Worm (Caenorhabditis elegans) whole organism, young adult: ENCODE data around the gene W08F4.5.

Experiments used
- B0035.1 ChIP-seq: sonication (generic microtip); optimal IDR thresholded peaks from 2 replicates; lab custom pipeline; 2016; ENCODE audit warnings: missing genetic modification characterization, mild to moderate bottlenecking, missing compliant biosample characterization, missing genotype, missing genetic modification reagents
- B0336.3 ChIP-seq: fragments of 200-800 bp; sonication (Bioruptor generic); IDR thresholded peaks from 2 replicates; pipeline ENCODE4 v1.3.6; 2022; ENCODE audit warnings: missing genetic modification characterization, missing compliant biosample characterization
- D2030.7 ChIP-seq: fragments of 200-800 bp; sonication (Bioruptor generic); IDR thresholded peaks from 2 replicates; pipeline ENCODE4 v1.3.6; 2022; ENCODE audit warnings: missing genetic modification reagents, missing genetic modification characterization, missing compliant biosample characterization
- F22D6.2 ChIP-seq: sonication (generic microtip); optimal IDR thresholded peaks from 2 replicates; lab custom pipeline; 2016; ENCODE audit warnings: mild to moderate bottlenecking, missing genetic modification characterization, missing compliant biosample characterization
- F39B2.1 ChIP-seq: fragments of 200-800 bp; sonication (Bioruptor generic); IDR thresholded peaks from 2 replicates; pipeline ENCODE4 v1.3.6; 2022; ENCODE audit warnings: missing genetic modification reagents, missing genetic modification characterization, missing compliant biosample characterization
- F49E8.2 ChIP-seq: sonication (generic microtip); optimal IDR thresholded peaks from 3 replicates; lab custom pipeline; 2017; ENCODE audit warnings: missing genetic modification characterization, mild to moderate bottlenecking, missing compliant biosample characterization, antibody characterized with exemption, moderate library complexity; ENCODE audit not compliant: insufficient read depth
- F52B5.7 ChIP-seq: sonication (generic microtip); optimal IDR thresholded peaks from 2 replicates; lab custom pipeline; 2016; ENCODE audit warnings: mild to moderate bottlenecking, missing genetic modification characterization, missing compliant biosample characterization
- F57A8.1 ChIP-seq: fragments of 200-800 bp; sonication (Bioruptor generic); optimal IDR thresholded peaks from 2 replicates; lab custom pipeline; 2018; ENCODE audit warnings: mild to moderate bottlenecking, missing genetic modification characterization, moderate library complexity, missing compliant biosample characterization
- K12H6.12 ChIP-seq: fragments of 200-800 bp; sonication (Bioruptor generic); optimal IDR thresholded peaks from 2 replicates; lab custom pipeline; 2018; ENCODE audit warnings: mild to moderate bottlenecking, missing genetic modification characterization, missing compliant biosample characterization
- Y53G8AR.9 ChIP-seq: fragments of 200-800 bp; sonication (Bioruptor generic); conservative IDR thresholded peaks from 2 replicates; pipeline ENCODE4 v1.3.6; 2022; ENCODE audit warnings: missing genetic modification reagents, missing genetic modification characterization, missing compliant biosample characterization
- Y56A3A.18 ChIP-seq: fragments of 200-800 bp; sonication (Bioruptor generic); IDR thresholded peaks from 2 replicates; pipeline ENCODE4 v1.3.6; 2022; ENCODE audit warnings: missing genetic modification reagents, missing genetic modification characterization, missing compliant biosample characterization
- Y79H2A.3 ChIP-seq: fragments of 200-800 bp; sonication (Bioruptor generic); conservative IDR thresholded peaks from 2 replicates; pipeline ENCODE4 v1.3.6; 2022; ENCODE audit warnings: missing genetic modification reagents, missing genetic modification characterization, missing compliant biosample characterization
- ZK185.1 ChIP-seq: sonication (generic microtip); optimal IDR thresholded peaks from 2 replicates; lab custom pipeline; 2016; ENCODE audit warnings: mild to moderate bottlenecking, missing genetic modification characterization, missing compliant biosample characterization; ENCODE audit not compliant: poor library complexity, severe bottlenecking
- athp-1 ChIP-seq: sonication (generic microtip); optimal IDR thresholded peaks from 2 replicates; lab custom pipeline; 2017; ENCODE audit warnings: mild to moderate bottlenecking, missing genetic modification characterization, missing compliant biosample characterization
- ceh-100 ChIP-seq: fragments of 200-800 bp; sonication (Bioruptor generic); IDR thresholded peaks from 2 replicates; pipeline ENCODE4 v1.3.6; 2022; ENCODE audit warnings: missing genetic modification reagents, missing genetic modification characterization, missing compliant biosample characterization
- ceh-91 ChIP-seq: fragments of 200-800 bp; sonication (Bioruptor generic); IDR thresholded peaks from 2 replicates; pipeline ENCODE4 v1.3.6; 2022; ENCODE audit warnings: missing genetic modification reagents, missing genetic modification characterization, missing compliant biosample characterization
- chd-7 ChIP-seq: sonication (generic microtip); optimal IDR thresholded peaks from 2 replicates; lab custom pipeline; 2016; ENCODE audit warnings: mild to moderate bottlenecking, missing genetic modification characterization, moderate library complexity, missing compliant biosample characterization
- die-1 ChIP-seq: sonication (generic microtip); optimal IDR thresholded peaks from 2 replicates; lab custom pipeline; 2016; ENCODE audit warnings: missing genotype, mild to moderate bottlenecking, missing genetic modification characterization, missing compliant biosample characterization
- dpff-1 ChIP-seq: sonication (generic microtip); optimal IDR thresholded peaks from 2 replicates; lab custom pipeline; 2017; ENCODE audit warnings: mild to moderate bottlenecking, missing genetic modification characterization, missing compliant biosample characterization
- efl-1 ChIP-seq: fragments of 150-350 bp; optimal IDR thresholded peaks from 2 replicates; lab custom pipeline; 2014; ENCODE audit warnings: missing biosample characterization, missing genetic modification reagents, missing genetic modification characterization
- ekl-4 ChIP-seq: fragments of 200-800 bp; sonication (Bioruptor generic); IDR thresholded peaks from 2 replicates; pipeline ENCODE4 v1.3.6; 2022; ENCODE audit warnings: missing genetic modification reagents, missing genetic modification characterization, missing compliant biosample characterization
- him-1 ChIP-seq: sonication (generic microtip); optimal IDR thresholded peaks from 2 replicates; lab custom pipeline; 2016; ENCODE audit warnings: missing genotype, missing genetic modification reagents, missing genetic modification characterization, missing compliant biosample characterization
- hlh-12 ChIP-seq: sonication (generic microtip); optimal IDR thresholded peaks from 2 replicates; lab custom pipeline; 2016; ENCODE audit warnings: missing genetic modification characterization, missing compliant biosample characterization
- hmg-1.2 ChIP-seq: fragments of 200-800 bp; sonication (Bioruptor generic); IDR thresholded peaks from 2 replicates; pipeline ENCODE4 v1.3.6; 2022; ENCODE audit warnings: missing genetic modification reagents, missing genetic modification characterization, missing compliant biosample characterization
- hmg-20 ChIP-seq: fragments of 200-800 bp; sonication (Bioruptor generic); IDR thresholded peaks from 2 replicates; pipeline ENCODE4 v1.3.6; 2022; ENCODE audit warnings: missing genetic modification reagents, missing genetic modification characterization, missing compliant biosample characterization
- hrde-1 ChIP-seq: sonication (generic microtip); optimal IDR thresholded peaks from 2 replicates; lab custom pipeline; 2016; ENCODE audit warnings: missing genetic modification characterization, mild to moderate bottlenecking, missing compliant biosample characterization, moderate library complexity, missing genotype, missing genetic modification reagents, borderline replicate concordance
- let-607 ChIP-seq, 2 experiments: fragments of 200-800 bp in 1 of 2; sonication (Bioruptor generic) in 1 of 2; sonication (generic microtip) in 1 of 2; optimal IDR thresholded peaks; 2 replicates each; lab custom pipeline; 2016 to 2018; ENCODE audit warnings: mild to moderate bottlenecking in 2 of 2, missing compliant biosample characterization in 2 of 2, missing genetic modification characterization in 2 of 2, moderate library complexity in 2 of 2, missing genotype in 1 of 2
- lin-54 ChIP-seq: fragments of 200-800 bp; sonication (Bioruptor generic); optimal IDR thresholded peaks from 2 replicates; lab custom pipeline; 2018; ENCODE audit warnings: mild to moderate bottlenecking, missing genetic modification characterization, missing compliant biosample characterization
- lsl-1 ChIP-seq: fragments of 200-800 bp; sonication (Bioruptor generic); optimal IDR thresholded peaks from 2 replicates; lab custom pipeline; 2018; ENCODE audit warnings: mild to moderate bottlenecking, missing genetic modification characterization, moderate library complexity, missing compliant biosample characterization
- madf-3 ChIP-seq: fragments of 200-800 bp; sonication (Bioruptor generic); IDR thresholded peaks from 2 replicates; pipeline ENCODE4 v1.3.6; 2022; ENCODE audit warnings: missing genetic modification reagents, missing genetic modification characterization, missing compliant biosample characterization
- mel-28 ChIP-seq: sonication (generic microtip); optimal IDR thresholded peaks from 2 replicates; lab custom pipeline; 2016; ENCODE audit warnings: borderline replicate concordance, mild to moderate bottlenecking, missing genetic modification characterization, missing compliant biosample characterization
- nfyb-1 ChIP-seq: fragments of 200-800 bp; sonication (Bioruptor generic); IDR thresholded peaks from 2 replicates; pipeline ENCODE4 v1.3.6; 2022; ENCODE audit warnings: missing genetic modification reagents, missing genetic modification characterization, missing compliant biosample characterization
- nhr-120 ChIP-seq: fragments of 200-800 bp; sonication (Bioruptor generic); IDR thresholded peaks from 2 replicates; pipeline ENCODE4 v1.3.6; 2022; ENCODE audit warnings: missing genetic modification characterization, missing compliant biosample characterization
- rcor-1 ChIP-seq: fragments of 200-800 bp; sonication (Bioruptor generic); IDR thresholded peaks from 2 replicates; pipeline ENCODE4 v1.3.6; 2022; ENCODE audit warnings: missing genetic modification reagents, missing genetic modification characterization, missing compliant biosample characterization
- rec-8 ChIP-seq, 2 experiments: sonication (generic microtip); optimal IDR thresholded peaks; 2 replicates each; lab custom pipeline; 2016; ENCODE audit warnings: mild to moderate bottlenecking in 2 of 2, missing genetic modification characterization in 2 of 2, missing genetic modification reagents in 2 of 2, missing genotype in 2 of 2, missing biosample characterization in 1 of 2, missing compliant biosample characterization in 1 of 2, moderate library complexity in 1 of 2
- repo-1 ChIP-seq: sonication (generic microtip); optimal IDR thresholded peaks from 2 replicates; lab custom pipeline; 2017; ENCODE audit warnings: mild to moderate bottlenecking, missing genetic modification characterization, missing compliant biosample characterization
- rpc-1 ChIP-seq, 2 experiments: fragments of 150-350 bp in 1 of 2; sonication (generic microtip) in 1 of 2; optimal IDR thresholded peaks; 2 replicates each; lab custom pipeline; 2014 to 2018; ENCODE audit warnings: missing biosample characterization in 1 of 2, missing genetic modification characterization in 1 of 2, missing genetic modification reagents in 1 of 2, missing genotype in 1 of 2
- sea-2 ChIP-seq: fragments of 200-800 bp; sonication (Bioruptor generic); IDR thresholded peaks from 2 replicates; pipeline ENCODE4 v1.3.6; 2022; ENCODE audit warnings: missing genetic modification characterization, missing compliant biosample characterization
- snpc-1.3 ChIP-seq: sonication (generic microtip); optimal IDR thresholded peaks from 2 replicates; lab custom pipeline; 2017; ENCODE audit warnings: missing genetic modification characterization, mild to moderate bottlenecking, missing compliant biosample characterization, antibody characterized with exemption, moderate library complexity, missing genotype, missing genetic modification reagents; ENCODE audit not compliant: insufficient read depth
- snpc-3.4 ChIP-seq: sonication (generic microtip); optimal IDR thresholded peaks from 2 replicates; lab custom pipeline; 2017; ENCODE audit warnings: missing genetic modification characterization, mild to moderate bottlenecking, missing compliant biosample characterization, antibody characterized with exemption, moderate library complexity, missing genotype, missing genetic modification reagents
- tbp1 ChIP-seq: fragments of 200-800 bp; sonication (Bioruptor generic); optimal IDR thresholded peaks from 2 replicates; lab custom pipeline; 2018; ENCODE audit warnings: mild to moderate bottlenecking, missing genetic modification characterization, missing compliant biosample characterization
- tlf-1 ChIP-seq: fragments of 200-800 bp; sonication (Bioruptor generic); optimal IDR thresholded peaks from 2 replicates; lab custom pipeline; 2018; ENCODE audit warnings: mild to moderate bottlenecking, missing genetic modification characterization, missing compliant biosample characterization
- xnd-1 ChIP-seq: sonication (generic microtip); optimal IDR thresholded peaks from 2 replicates; lab custom pipeline; 2016; ENCODE audit warnings: missing genotype, missing genetic modification reagents, missing genetic modification characterization, missing compliant biosample characterization
- ztf-18 ChIP-seq: sonication (generic microtip); optimal IDR thresholded peaks from 2 replicates; lab custom pipeline; 2016; ENCODE audit warnings: missing genotype, mild to moderate bottlenecking, missing genetic modification characterization, missing compliant biosample characterization
- ztf-25 ChIP-seq: fragments of 200-800 bp; sonication (Bioruptor generic); IDR thresholded peaks from 2 replicates; pipeline ENCODE4 v1.3.6; 2022; ENCODE audit warnings: missing genetic modification reagents, missing genetic modification characterization, missing compliant biosample characterization

W08F4.5 gene

ce11 chrII:582649-583048, 14.0 kb upstream of the W08F4.5 start, which contains the start of gene fbxb-14:
TSS of gene fbxb-14 (minus strand) at chrII:582749.
- no peak for TF ChIP-seq rpc-1 (optimal IDR thresholded peaks at IDR 0.05; lab: Kevin White, UChicago)
- TF ChIP-seq rpc-1 (tag; optimal IDR thresholded peaks at IDR 0.05; lab: Kevin White, UChicago): no peak
- no peak for TF ChIP-seq nhr-120 (GFP tag; lab: Robert Waterston, UW)
- TF ChIP-seq hmg-1.2 (GFP tag; lab: Robert Waterston, UW): no peak
- TF ChIP-seq K12H6.12: no peak
- TF ChIP-seq him-1 (tag; lab: Kevin White, UChicago): no peak
- TF ChIP-seq chd-7 (tag; lab: Kevin White, UChicago): no peak
- TF ChIP-seq ekl-4 (GFP tag; lab: Robert Waterston, UW): no peak
- no peak for TF ChIP-seq athp-1 (tag; lab: Kevin White, UChicago)

ce11 chrII:581983-582382, 13.3 kb upstream of the W08F4.5 start:
- TF ChIP-seq F22D6.2 (tag; lab: Kevin White, UChicago) (no peak), F52B5.7 (peak; percentile 59), ztf-25 (0 out of 2 replicates have a peak, but pooled peaks have one; percentile 8), F49E8.2 (tag; lab: Kevin White, UChicago) (peak; percentile 34), tbp1 (GFP tag; lab: Kevin White, UChicago) (peak; percentile 13), ZK185.1 (tag; lab: Kevin White, UChicago) (no peak), hmg-1.2 (GFP tag; lab: Robert Waterston, UW) (0 out of 2 replicates have a peak, but pooled peaks have one; percentile 20), B0336.3 (peak; percentile 63), repo-1 (tag; lab: Kevin White, UChicago) (no peak), lin-54 (GFP tag; lab: Kevin White, UChicago) (peak; percentile 30), lsl-1 (peak; percentile 1), F39B2.1 (GFP tag; lab: Robert Waterston, UW) (0 out of 2 replicates have a peak, but pooled peaks have one; percentile 57), die-1 (tag; lab: Kevin White, UChicago) (no peak), Y79H2A.3 (GFP tag; lab: Robert Waterston, UW) (0 out of 2 replicates have a peak, but pooled peaks have one; percentile 7), ceh-91 (GFP tag; lab: Robert Waterston, UW) (no peak), xnd-1 (tag; lab: Kevin White, UChicago) (peak; percentile 9), hrde-1 (tag; lab: Kevin White, UChicago) (peak; percentile 3), dpff-1 (no peak), madf-3 (GFP tag; lab: Robert Waterston, UW) (no peak), rec-8 (tag; optimal IDR thresholded peaks at IDR 0.05; lab: Kevin White, UChicago) (no peak), sea-2 (GFP tag; lab: Robert Waterston, UW) (no peak), Y53G8AR.9 (GFP tag; lab: Robert Waterston, UW) (0 out of 2 replicates have a peak, but pooled peaks have one; percentile 51), mel-28 (tag; lab: Kevin White, UChicago) (no peak), hlh-12 (tag; lab: Kevin White, UChicago) (no peak), ceh-100 (GFP tag; lab: Robert Waterston, UW) (no peak), tlf-1 (GFP tag; lab: Kevin White, UChicago) (peak; percentile 42), efl-1 (GFP tag; lab: Kevin White, UChicago) (no peak), snpc-1.3 (tag; lab: Kevin White, UChicago) (no peak), Y56A3A.18 (0 out of 2 replicates have a peak, but pooled peaks have one; percentile 25), ztf-18 (tag; lab: Kevin White, UChicago) (no peak), nfyb-1 (GFP tag; lab: Robert Waterston, UW) (no peak), snpc-3.4 (tag; lab: Kevin White, UChicago) (peak; percentile 25), let-607 (tag; optimal IDR thresholded peaks at IDR 0.05; lab: Kevin White, UChicago) (no peak), B0035.1 (tag; lab: Kevin White, UChicago) (no peak), F57A8.1 (GFP tag; lab: Kevin White, UChicago) (no peak), D2030.7 (GFP tag; lab: Robert Waterston, UW) (peak; percentile 32; the same call in 1 of the 2 replicates), ekl-4 (GFP tag; lab: Robert Waterston, UW) (peak; percentile 66), hmg-20 (no peak), rcor-1 (GFP tag; lab: Robert Waterston, UW) (no peak; the same call in 1 of the 2 replicates)
